Fruit fly (Drosophila melanogaster) whole organism, embryonic: ENCODE data around the gene cher.
A peak's percentile ranks its signal among the peaks of the same experiment; 100 is the strongest.

ENCODE experiments used
- C15 ChIP-seq: fragments of 200-800 bp; sonication (Bioruptor generic); IDR thresholded peaks from 3 replicates; pipeline ENCODE4 v1.3.6; 2022; ENCODE audit warnings: missing biosample characterization, missing genetic modification characterization
- CG10959 ChIP-seq: fragments of 200-800 bp; sonication (Bioruptor generic); IDR thresholded peaks from 2 replicates; pipeline ENCODE4 v1.3.6; 2022; ENCODE audit warnings: missing biosample characterization, missing genetic modification characterization
- CG10979 ChIP-seq: fragments of 200-800 bp; sonication (Bioruptor generic); optimal IDR thresholded peaks from 2 replicates; lab custom pipeline; 2018; ENCODE audit warnings: missing biosample characterization, mild to moderate bottlenecking, missing genetic modification characterization, moderate library complexity
- CG11085 ChIP-seq: fragments of 200-800 bp; sonication (Bioruptor generic); IDR thresholded peaks from 2 replicates; pipeline ENCODE4 v1.3.6; 2022; ENCODE audit warnings: missing biosample characterization, missing genetic modification characterization
- CG11723 ChIP-seq: fragments of 200-800 bp; sonication (Bioruptor generic); optimal IDR thresholded peaks from 2 replicates; lab custom pipeline; 2017; ENCODE audit warnings: missing biosample characterization, mild to moderate bottlenecking, missing genetic modification characterization
- CG12071 ChIP-seq: fragments of 200-800 bp; sonication (Bioruptor generic); optimal IDR thresholded peaks from 3 replicates; lab custom pipeline; 2018; ENCODE audit warnings: missing biosample characterization, mild to moderate bottlenecking, missing genetic modification characterization
- CG12155 ChIP-seq: fragments of 200-800 bp; sonication (Bioruptor generic); optimal IDR thresholded peaks from 3 replicates; lab custom pipeline; 2016; ENCODE audit warnings: missing biosample characterization, missing genetic modification characterization
- CG14050 ChIP-seq: fragments of 200-800 bp; sonication (Bioruptor generic); IDR thresholded peaks from 3 replicates; pipeline ENCODE4 v1.3.6; 2022; ENCODE audit warnings: missing biosample characterization, missing genetic modification characterization
- CG15073 ChIP-seq: fragments of 200-800 bp; sonication (Bioruptor generic); optimal IDR thresholded peaks from 2 replicates; lab custom pipeline; 2016; ENCODE audit warnings: missing biosample characterization, missing genetic modification characterization
- CG15601 ChIP-seq: fragments of 200-800 bp; sonication (Bioruptor generic); optimal IDR thresholded peaks from 3 replicates; lab custom pipeline; 2019; ENCODE audit warnings: missing biosample characterization, mild to moderate bottlenecking, missing genetic modification characterization, moderate library complexity
- CG3163 ChIP-seq: fragments of 200-800 bp; sonication (Bioruptor generic); optimal IDR thresholded peaks from 3 replicates; lab custom pipeline; 2016; ENCODE audit warnings: missing biosample characterization, missing genetic modification characterization
- CG32532 ChIP-seq: fragments of 200-800 bp; sonication (Bioruptor generic); IDR thresholded peaks from 2 replicates; pipeline ENCODE4 v1.3.6; 2022; ENCODE audit warnings: missing biosample characterization, missing genetic modification characterization
- CG34224 ChIP-seq: fragments of 200-800 bp; sonication (Bioruptor generic); IDR thresholded peaks from 3 replicates; pipeline ENCODE4 v1.3.6; 2022; ENCODE audit warnings: missing biosample characterization, missing genetic modification characterization; ENCODE audit not compliant: partially characterized antibody
- CG3995 ChIP-seq: fragments of 200-800 bp; sonication (Bioruptor generic); optimal IDR thresholded peaks from 3 replicates; lab custom pipeline; 2016; ENCODE audit warnings: missing biosample characterization, missing genetic modification characterization
- CG4854 ChIP-seq: fragments of 200-800 bp; sonication (Bioruptor generic); optimal IDR thresholded peaks from 2 replicates; lab custom pipeline; 2016; ENCODE audit warnings: missing biosample characterization, missing genetic modification characterization, inconsistent platforms
- CG5180 ChIP-seq: fragments of 200-800 bp; sonication (Bioruptor generic); optimal IDR thresholded peaks from 3 replicates; lab custom pipeline; 2017; ENCODE audit warnings: missing biosample characterization, missing genetic modification characterization, mild to moderate bottlenecking, moderate library complexity, missing genetic modification reagents
- CG6791 ChIP-seq: fragments of 200-800 bp; sonication (Bioruptor generic); IDR thresholded peaks from 3 replicates; pipeline ENCODE4 v1.3.6; 2022; ENCODE audit warnings: missing biosample characterization, missing genetic modification characterization; ENCODE audit not compliant: partially characterized antibody
- CG7556 ChIP-seq: fragments of 200-800 bp; sonication (Bioruptor generic); optimal IDR thresholded peaks from 2 replicates; lab custom pipeline; 2017; ENCODE audit warnings: missing biosample characterization, mild to moderate bottlenecking, missing genetic modification characterization
- CG8290 ChIP-seq, 3 experiments: fragments of 200-800 bp; sonication (Bioruptor generic); optimal IDR thresholded peaks; 2 replicates each; lab custom pipeline; 2016 to 2019; ENCODE audit warnings: missing biosample characterization in 3 of 3, missing genetic modification characterization in 3 of 3, mild to moderate bottlenecking in 2 of 3, moderate library complexity in 1 of 3
- CG9437 ChIP-seq: fragments of 200-800 bp; sonication (Bioruptor generic); optimal IDR thresholded peaks from 2 replicates; lab custom pipeline; 2018; ENCODE audit warnings: missing biosample characterization, mild to moderate bottlenecking, missing genetic modification characterization
- CG9797 ChIP-seq: fragments of 200-800 bp; sonication (Bioruptor generic); optimal IDR thresholded peaks from 3 replicates; lab custom pipeline; 2018; ENCODE audit warnings: missing biosample characterization, mild to moderate bottlenecking, missing genetic modification characterization
- CG9876 ChIP-seq: fragments of 200-800 bp; sonication (Bioruptor generic); optimal IDR thresholded peaks from 2 replicates; lab custom pipeline; 2016; ENCODE audit warnings: missing biosample characterization, missing genetic modification characterization
- D19A ChIP-seq: fragments of 200-800 bp; optimal IDR thresholded peaks from 3 replicates; lab custom pipeline; 2019; ENCODE audit warnings: missing biosample characterization, mild to moderate bottlenecking, missing genetic modification characterization, moderate library complexity
- Dref ChIP-seq: fragments of 200-800 bp; sonication (Bioruptor generic); IDR thresholded peaks from 2 replicates; pipeline ENCODE4 v1.3.6; 2022; ENCODE audit warnings: missing biosample characterization, missing genetic modification characterization
- E2f2 ChIP-seq: fragments of 200-800 bp; sonication (Bioruptor generic); IDR thresholded peaks from 2 replicates; pipeline ENCODE4 v1.3.6; 2022; ENCODE audit warnings: missing biosample characterization, missing genetic modification characterization
- Elba2 ChIP-seq: fragments of 200-800 bp; sonication (Bioruptor generic); optimal IDR thresholded peaks from 3 replicates; lab custom pipeline; 2016; ENCODE audit warnings: missing biosample characterization, missing genetic modification characterization
- HLHmδ ChIP-seq: fragments of 200-800 bp; sonication (Bioruptor generic); optimal IDR thresholded peaks from 2 replicates; lab custom pipeline; 2018; ENCODE audit warnings: missing biosample characterization, mild to moderate bottlenecking, missing genetic modification characterization, moderate library complexity
- Opbp ChIP-seq: fragments of 200-800 bp; sonication (Bioruptor generic); IDR thresholded peaks from 3 replicates; pipeline ENCODE4 v1.3.6; 2022; ENCODE audit warnings: missing biosample characterization, missing genetic modification characterization; ENCODE audit not compliant: partially characterized antibody
- Stat92E ChIP-seq, 3 experiments: fragments of >200 bp in 2 of 3; fragments of 200-800 bp in 1 of 3; sonication (Bioruptor generic) in 1 of 3; optimal IDR thresholded peaks; 2 replicates each; lab custom pipeline; 2017 to 2019; ENCODE audit warnings: missing biosample characterization in 3 of 3, missing genetic modification characterization in 3 of 3, mild to moderate bottlenecking in 1 of 3, moderate library complexity in 1 of 3
- Vsx1 ChIP-seq: fragments of 200-800 bp; sonication (Bioruptor generic); optimal IDR thresholded peaks from 2 replicates; lab custom pipeline; 2017; ENCODE audit warnings: missing biosample characterization, mild to moderate bottlenecking, missing genetic modification characterization, missing genetic modification reagents
- ase ChIP-seq: fragments of 200-800 bp; sonication (Bioruptor generic); IDR thresholded peaks from 3 replicates; pipeline ENCODE4 v1.3.6; 2022; ENCODE audit warnings: missing biosample characterization, missing genetic modification characterization
- bowl ChIP-seq: fragments of 200-800 bp; sonication (Bioruptor generic); IDR thresholded peaks from 2 replicates; pipeline ENCODE4 v1.3.6; 2022; ENCODE audit warnings: missing biosample characterization, missing genetic modification characterization
- cas ChIP-seq: fragments of 200-800 bp; sonication (Bioruptor generic); IDR thresholded peaks from 2 replicates; pipeline ENCODE4 v1.3.6; 2022; ENCODE audit warnings: missing biosample characterization, missing genetic modification characterization
- chinmo ChIP-seq: fragments of 200-800 bp; sonication (Bioruptor generic); IDR thresholded peaks from 4 replicates; pipeline ENCODE4 v1.3.6; 2022; ENCODE audit warnings: missing biosample characterization, missing genetic modification characterization; ENCODE audit not compliant: partially characterized antibody
- gcm ChIP-seq: fragments of 200-800 bp; sonication (Bioruptor generic); optimal IDR thresholded peaks from 2 replicates; lab custom pipeline; 2019; ENCODE audit warnings: missing biosample characterization, mild to moderate bottlenecking, missing genetic modification characterization, moderate library complexity
- gem ChIP-seq: fragments of 200-800 bp; sonication (Bioruptor generic); optimal IDR thresholded peaks from 2 replicates; lab custom pipeline; 2019; ENCODE audit warnings: missing biosample characterization, mild to moderate bottlenecking, missing genetic modification characterization, moderate library complexity
- her ChIP-seq: fragments of 200-800 bp; sonication (Bioruptor generic); optimal IDR thresholded peaks from 2 replicates; lab custom pipeline; 2016; ENCODE audit warnings: missing biosample characterization, missing genetic modification characterization
- lov ChIP-seq, 2 experiments: fragments of 200-800 bp in 1 of 2; fragments of >200 bp in 1 of 2; sonication (Bioruptor generic) in 1 of 2; IDR thresholded peaks in 1 of 2; optimal IDR thresholded peaks in 1 of 2; 2 replicates in 1 of 2; 3 replicates in 1 of 2; pipeline versions ENCODE4 v1.3.6 to Lab custom; 2017 to 2022; ENCODE audit warnings: missing biosample characterization in 1 of 2, missing genetic modification characterization in 1 of 2
- nerfin-2 ChIP-seq: fragments of 200-800 bp; sonication (Bioruptor generic); IDR thresholded peaks from 2 replicates; pipeline ENCODE4 v1.3.6; 2022; ENCODE audit warnings: missing biosample characterization, missing genetic modification characterization; ENCODE audit not compliant: partially characterized antibody
- odd ChIP-seq: fragments of 200-800 bp; sonication (Bioruptor generic); optimal IDR thresholded peaks from 2 replicates; lab custom pipeline; 2017; ENCODE audit warnings: missing biosample characterization, mild to moderate bottlenecking, missing genetic modification characterization
- rib ChIP-seq: fragments of 200-800 bp; sonication (Bioruptor generic); IDR thresholded peaks from 2 replicates; pipeline ENCODE4 v1.3.6; 2022; ENCODE audit warnings: missing biosample characterization, missing genetic modification characterization
- sima ChIP-seq: fragments of 200-800 bp; sonication (Bioruptor generic); optimal IDR thresholded peaks from 2 replicates; lab custom pipeline; 2016; ENCODE audit warnings: missing biosample characterization, missing genetic modification characterization
- slou ChIP-seq: fragments of 200-800 bp; sonication (Bioruptor generic); optimal IDR thresholded peaks from 3 replicates; lab custom pipeline; 2016; ENCODE audit warnings: missing biosample characterization, missing genetic modification characterization
- stwl ChIP-seq: fragments of 200-800 bp; sonication (Bioruptor generic); optimal IDR thresholded peaks from 3 replicates; lab custom pipeline; 2018; ENCODE audit warnings: missing biosample characterization, mild to moderate bottlenecking, missing genetic modification characterization, moderate library complexity
- tgo ChIP-seq: fragments of 200-800 bp; sonication (Bioruptor generic); IDR thresholded peaks from 3 replicates; pipeline ENCODE4 v1.3.6; 2022; ENCODE audit warnings: missing biosample characterization, missing genetic modification characterization
- vfl ChIP-seq: fragments of 200-800 bp; sonication (Bioruptor generic); optimal IDR thresholded peaks from 2 replicates; lab custom pipeline; 2016; ENCODE audit warnings: missing biosample characterization, missing genetic modification characterization
- vvl ChIP-seq: fragments of 200-800 bp; sonication (Bioruptor generic); IDR thresholded peaks from 2 replicates; pipeline ENCODE4 v1.3.6; 2022; ENCODE audit warnings: missing biosample characterization, missing genetic modification characterization

The cher gene

DNA sequence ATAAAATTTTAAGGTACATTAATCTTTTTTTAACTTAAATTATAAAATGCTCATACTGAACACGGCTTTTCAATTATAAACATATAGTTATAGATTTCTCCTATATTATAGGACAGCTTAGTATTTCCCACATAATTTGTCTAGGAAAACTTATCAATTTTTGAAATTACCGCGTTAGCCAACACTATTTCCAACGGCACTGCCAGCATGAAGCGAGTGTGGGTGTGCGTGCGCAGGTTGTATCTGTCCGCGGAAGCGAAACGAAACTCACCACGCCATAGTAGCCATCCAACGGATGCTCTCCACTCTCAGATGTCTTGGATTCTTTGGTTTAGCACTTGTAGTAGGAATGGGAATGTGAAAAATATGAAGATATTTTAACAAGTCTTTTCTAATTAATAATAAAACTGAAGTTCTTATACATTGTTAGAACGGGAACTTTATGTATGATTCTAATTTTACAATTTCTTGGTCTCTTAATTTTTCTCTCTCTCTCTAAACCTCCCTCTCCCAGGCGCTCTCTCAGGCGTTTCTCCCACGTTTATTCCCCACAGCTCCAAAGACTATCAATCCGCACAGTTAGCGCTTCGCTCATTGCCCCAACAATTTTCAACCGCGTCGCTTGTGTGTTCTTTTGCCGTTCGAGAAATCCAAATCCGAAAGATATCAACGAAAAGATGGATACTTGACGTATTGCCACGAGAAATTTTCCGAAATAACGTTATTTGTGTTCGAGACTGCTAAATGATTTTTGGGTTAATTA, 71.6 kb downstream of the cher start, which contains the start of gene Dad (continued):
- TF ChIP-seq chinmo (GFP tag; lab: Robert Waterston, UW) (0 out of 4 replicates have a peak, but pooled peaks have one; percentile 25), HLHmδ (GFP tag; lab: Kevin White, UChicago) (peak; percentile 78), CG12155 (GFP tag; lab: Kevin White, UChicago) (no peak), sima (GFP tag; lab: Kevin White, UChicago) (no peak), CG6791 (GFP tag; lab: Robert Waterston, UW) (no peak), CG9797 (GFP tag; lab: Kevin White, UChicago) (no peak), gcm (GFP tag; lab: Kevin White, UChicago) (no peak), odd (GFP tag; lab: Kevin White, UChicago) (peak; percentile 39), D19A (tag; lab: Kevin White, UChicago) (no peak), CG34224 (GFP tag; lab: Robert Waterston, UW) (peak; percentile 49; the same call in 2 of the 3 replicates), Dref (GFP tag; lab: Robert Waterston, UW) (no peak), CG3995 (no peak), CG15073 (GFP tag; lab: Kevin White, UChicago) (no peak), rib (0 out of 2 replicates have a peak, but pooled peaks have one; percentile 16), CG11723 (GFP tag; lab: Kevin White, UChicago) (peak; percentile 9), stwl (tag; lab: Kevin White, UChicago) (peak; percentile 92), ase (GFP tag; lab: Robert Waterston, UW) (no peak), CG12071 (GFP tag; lab: Kevin White, UChicago) (no peak), CG3163 (GFP tag; lab: Kevin White, UChicago) (peak; percentile 34), CG14050 (GFP tag; lab: Robert Waterston, UW) (no peak), CG8290 (GFP tag; optimal IDR thresholded peaks at IDR 0.05; lab: Kevin White, UChicago) (no peak), CG8290 (tag; optimal IDR thresholded peaks at IDR 0.05; lab: Kevin White, UChicago) (peak in 1 of 2 experiments; percentile 80), nerfin-2 (GFP tag; lab: Robert Waterston, UW) (no peak), CG11085 (no peak), cas (no peak), CG9876 (GFP tag; lab: Kevin White, UChicago) (no peak), Opbp (GFP tag; lab: Robert Waterston, UW) (0 out of 3 replicates have a peak, but pooled peaks have one; percentile 50), Elba2 (no peak), CG9437 (no peak), gem (tag; lab: Kevin White, UChicago) (peak; percentile 1), her (GFP tag; lab: Kevin White, UChicago) (peak; percentile 24), E2f2 (GFP tag; lab: Robert Waterston, UW) (peak; percentile 91), vfl (GFP tag; lab: Kevin White, UChicago) (no peak), CG10959 (GFP tag; lab: Robert Waterston, UW) (no peak), CG5180 (GFP tag; lab: Kevin White, UChicago) (no peak), CG15601 (tag; lab: Kevin White, UChicago) (peak; percentile 40), Vsx1 (GFP tag; lab: Kevin White, UChicago) (no peak), CG4854 (GFP tag; lab: Kevin White, UChicago) (peak; percentile 12), CG7556 (no peak), CG10979 (tag; lab: Kevin White, UChicago) (no peak), tgo (GFP tag; lab: Robert Waterston, UW) (no peak), CG32532 (GFP tag; lab: Robert Waterston, UW) (peak; percentile 31; the same call in 1 of the 2 replicates), lov (optimal IDR thresholded peaks at IDR 0.05; lab: Kevin White, UChicago) (no peak), lov (GFP tag; IDR thresholded peaks at IDR 0.05; lab: Robert Waterston, UW) (no peak), C15 (GFP tag; lab: Robert Waterston, UW) (no peak), slou (GFP tag; lab: Kevin White, UChicago) (no peak), Stat92E (GFP tag; optimal IDR thresholded peaks at IDR 0.05; lab: Kevin White, UChicago) (peak in 1 of 3 experiments; percentile 52), vvl (GFP tag; lab: Robert Waterston, UW) (peak; percentile 25; the same call in 1 of the 2 replicates), bowl (GFP tag; lab: Robert Waterston, UW) (no peak)
